Worm (Caenorhabditis elegans) whole organism, L1 larva: ENCODE measurements around the gene ZK622.1.

Source experiments
- ceh-88 ChIP-seq: fragments of 200-800 bp; sonication (Bioruptor generic); IDR thresholded peaks from 2 replicates; pipeline ENCODE4 v1.3.6; 2022; ENCODE audit warnings: missing genetic modification characterization, missing compliant biosample characterization
- fkh-10 ChIP-seq: sonication (generic microtip); optimal IDR thresholded peaks from 2 replicates; lab custom pipeline; 2017; ENCODE audit warnings: missing biosample characterization, missing genetic modification reagents, missing genetic modification characterization
- lin-15B ChIP-seq: fragments of 150-350 bp; sonication (generic microtip); optimal IDR thresholded peaks from 3 replicates; lab custom pipeline; 2014; ENCODE audit warnings: missing biosample characterization, missing genetic modification characterization
- nhr-76 ChIP-seq: sonication (generic microtip); optimal IDR thresholded peaks from 2 replicates; lab custom pipeline; 2017; ENCODE audit warnings: missing biosample characterization, missing genetic modification characterization
- pqm-1 ChIP-seq: sonication (generic microtip); optimal IDR thresholded peaks from 3 replicates; lab custom pipeline; 2017; ENCODE audit warnings: missing biosample characterization, missing genetic modification characterization

DNA sequence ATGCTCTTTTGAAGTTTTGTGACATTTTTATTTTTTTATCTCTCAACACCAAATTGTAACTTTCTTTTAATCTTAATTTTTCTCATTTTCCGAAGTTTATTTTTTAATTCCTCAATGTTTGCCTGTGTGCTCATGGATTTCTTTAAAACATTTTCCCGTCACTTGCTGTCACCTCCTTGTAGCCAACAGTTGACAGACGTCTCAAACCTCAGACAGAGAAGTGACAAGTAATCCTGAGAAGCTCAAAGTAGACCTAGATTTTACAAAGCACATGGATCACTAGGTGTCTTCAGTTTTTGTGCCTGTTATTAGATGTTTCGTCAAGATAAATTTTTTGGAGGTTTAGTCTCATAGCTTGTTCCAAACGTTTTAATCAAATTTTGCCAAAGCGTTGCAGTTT, 16.1 kb downstream of the ZK622.1 start:
- no peak for TF ChIP-seq ceh-88 (GFP tag; lab: Robert Waterston, UW)
- TF ChIP-seq fkh-10 (GFP tag; lab: Kevin White, UChicago): no peak
- TF ChIP-seq pqm-1 (tag; lab: Kevin White, UChicago): no peak
- TF ChIP-seq nhr-76: no peak
- TF ChIP-seq lin-15B (tag; lab: Kevin White, UChicago): no peak
